Worm (Caenorhabditis elegans): ENCODE data around the gene arrd-15.

DNA sequence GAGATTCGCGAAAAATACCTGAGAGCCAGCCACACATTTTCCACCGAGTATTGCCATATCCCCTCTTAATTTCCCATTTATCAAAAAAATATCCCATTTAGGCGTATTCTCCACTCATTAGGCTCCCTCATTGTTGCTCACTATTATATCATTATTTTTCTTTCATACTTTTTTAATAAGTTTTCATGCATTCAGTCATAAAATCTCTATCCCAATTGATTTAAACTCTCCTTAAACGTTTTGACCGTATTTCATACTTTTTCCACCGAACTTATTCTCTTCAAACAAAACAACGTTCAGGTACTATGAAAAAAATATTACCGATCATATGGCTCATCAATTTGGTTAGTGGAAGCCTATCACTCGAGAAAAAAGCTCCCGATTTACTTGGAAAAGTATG, 39.9 kb upstream of the arrd-15 start, which contains the start of gene lnkn-1:
- TF ChIP-seq fkh-3 (tag; optimal IDR thresholded peaks at IDR 0.05) (no peak), F55B11.4 (tag; optimal IDR thresholded peaks at IDR 0.05; ENCODE audit: borderline replicate concordance, insufficient read depth) (no peak), ekl-4 (GFP tag; IDR thresholded peaks at IDR 0.05) (no peak), bed-2 (GFP tag; IDR thresholded peaks at IDR 0.05) (no peak), K12H6.12 (tag; optimal IDR thresholded peaks at IDR 0.05) (no peak), rpc-1 (optimal IDR thresholded peaks at IDR 0.05) (no peak), rpc-1 (tag; optimal IDR thresholded peaks at IDR 0.05) (no peak), lin-26 (GFP tag; IDR thresholded peaks at IDR 0.05) (no peak), ceh-79 (tag; optimal IDR thresholded peaks at IDR 0.05) (no peak), atf-7 (tag; optimal IDR thresholded peaks at IDR 0.05) (no peak)
